Fruit fly (Drosophila melanogaster) whole organism: ENCODE measurements around the gene mTTF.

Source experiments
- CG8478 ChIP-seq: fragments of >200 bp; optimal IDR thresholded peaks from 2 replicates; lab custom pipeline; 2018; ENCODE audit warnings: inconsistent platforms
- Dll ChIP-seq: fragments of >200 bp; optimal IDR thresholded peaks from 2 replicates; lab custom pipeline; 2017
- EcR ChIP-seq, 2 experiments: fragments of >200 bp; optimal IDR thresholded peaks; 2 replicates each; lab custom pipeline; 2017; ENCODE audit warnings: missing biosample characterization in 2 of 2, missing genetic modification characterization in 2 of 2, missing genetic modification reagents in 2 of 2
- pan ChIP-seq: fragments of >200 bp; optimal IDR thresholded peaks from 2 replicates; lab custom pipeline; 2017
- psq ChIP-seq: fragments of >200 bp; optimal IDR thresholded peaks from 2 replicates; lab custom pipeline; 2017
- usp ChIP-seq: fragments of >200 bp; optimal IDR thresholded peaks from 2 replicates; lab custom pipeline; 2017; ENCODE audit warnings: missing biosample characterization, missing genetic modification characterization, mixed read lengths

- TF ChIP-seq pan (lab: Kevin White, UChicago) (no peak), EcR (GFP tag; optimal IDR thresholded peaks at IDR 0.05; lab: Kevin White, UChicago) (no peak), usp (no peak), psq (lab: Kevin White, UChicago) (no peak), Dll (lab: Kevin White, UChicago) (no peak), CG8478 (lab: Kevin White, UChicago) (no peak)
These were observed 13.2 kb upstream of the mTTF start, which contains the start of gene spel1 for dm6 chr2L:14361736-14362180.
